Worm (Caenorhabditis elegans) whole organism, L3 larva: ENCODE measurements around the gene alh-8.
A peak's percentile ranks its signal among the peaks of the same experiment; 100 is the strongest.

Experiments used
- R02D3.7 ChIP-seq: fragments of 150-350 bp; optimal IDR thresholded peaks from 2 replicates; lab custom pipeline; 2014; ENCODE audit warnings: missing biosample characterization, missing genetic modification characterization
- aly-2 ChIP-seq: fragments of 150-350 bp; optimal IDR thresholded peaks from 2 replicates; lab custom pipeline; 2014; ENCODE audit warnings: missing biosample characterization, missing genetic modification characterization
- ama-1 ChIP-seq: fragments of 150-350 bp; optimal IDR thresholded peaks from 2 replicates; lab custom pipeline; 2018
- ceh-16 ChIP-seq: sonication (generic microtip); optimal IDR thresholded peaks from 2 replicates; lab custom pipeline; 2017; ENCODE audit warnings: missing biosample characterization, missing genetic modification characterization
- ceh-28 ChIP-seq: fragments of 150-350 bp; optimal IDR thresholded peaks from 2 replicates; lab custom pipeline; 2014; ENCODE audit warnings: missing biosample characterization, missing genetic modification reagents, missing genetic modification characterization
- ceh-82 ChIP-seq: fragments of 150-350 bp; optimal IDR thresholded peaks from 2 replicates; lab custom pipeline; 2014; ENCODE audit warnings: missing biosample characterization, missing genetic modification characterization
- ceh-9 ChIP-seq: sonication (generic microtip); optimal IDR thresholded peaks from 2 replicates; lab custom pipeline; 2018; ENCODE audit warnings: missing biosample characterization, missing genetic modification characterization
- daf-12 ChIP-seq: fragments of 150-350 bp; optimal IDR thresholded peaks from 2 replicates; lab custom pipeline; 2014; ENCODE audit warnings: missing biosample characterization, missing genetic modification reagents, missing genetic modification characterization
- elt-1 ChIP-seq: fragments of 150-350 bp; optimal IDR thresholded peaks from 2 replicates; lab custom pipeline; 2014; ENCODE audit warnings: missing biosample characterization, missing genetic modification characterization
- elt-2 ChIP-seq: sonication (generic microtip); optimal IDR thresholded peaks from 2 replicates; lab custom pipeline; 2016; ENCODE audit warnings: missing genetic modification reagents, mild to moderate bottlenecking, missing genetic modification characterization, missing compliant biosample characterization
- elt-3 ChIP-seq, 3 experiments: fragments of 150-350 bp in 1 of 3; sonication (generic microtip) in 2 of 3; optimal IDR thresholded peaks; 2 replicates in 2 of 3; 4 replicates in 1 of 3; lab custom pipeline; 2014 to 2017; ENCODE audit warnings: missing biosample characterization in 3 of 3, missing genetic modification characterization in 3 of 3
- fkh-10 ChIP-seq: sonication (generic microtip); optimal IDR thresholded peaks from 2 replicates; lab custom pipeline; 2017; ENCODE audit warnings: missing biosample characterization, missing genetic modification reagents, missing genetic modification characterization
- fkh-2 ChIP-seq: fragments of 150-350 bp; optimal IDR thresholded peaks from 2 replicates; lab custom pipeline; 2014; ENCODE audit warnings: missing biosample characterization, missing genetic modification reagents, missing genetic modification characterization
- fos-1 ChIP-seq: fragments of 150-350 bp; optimal IDR thresholded peaks from 2 replicates; lab custom pipeline; 2014; ENCODE audit warnings: missing biosample characterization, missing genetic modification characterization
- jun-1 ChIP-seq: fragments of 150-350 bp; optimal IDR thresholded peaks from 2 replicates; lab custom pipeline; 2014; ENCODE audit warnings: missing biosample characterization, missing genetic modification reagents, missing genetic modification characterization
- lin-15B ChIP-seq: fragments of 150-350 bp; optimal IDR thresholded peaks from 2 replicates; lab custom pipeline; 2014; ENCODE audit warnings: missing biosample characterization, missing genetic modification characterization
- lin-39 ChIP-seq: fragments of 150-350 bp; optimal IDR thresholded peaks from 2 replicates; lab custom pipeline; 2018; ENCODE audit warnings: missing biosample characterization, missing genetic modification reagents, missing genetic modification characterization
- lsy-12 ChIP-seq: sonication (generic microtip); optimal IDR thresholded peaks from 2 replicates; lab custom pipeline; 2016; ENCODE audit warnings: mild to moderate bottlenecking, missing genetic modification characterization, missing compliant biosample characterization
- mdl-1 ChIP-seq: fragments of 150-350 bp; optimal IDR thresholded peaks from 2 replicates; lab custom pipeline; 2014; ENCODE audit warnings: missing biosample characterization, missing genetic modification characterization
- mml-1 ChIP-seq: fragments of 150-350 bp; sonication (generic microtip); optimal IDR thresholded peaks from 3 replicates; lab custom pipeline; 2014; ENCODE audit warnings: missing biosample characterization, missing genetic modification characterization
- nfya-1 ChIP-seq: sonication (generic microtip); optimal IDR thresholded peaks from 2 replicates; lab custom pipeline; 2017; ENCODE audit warnings: missing genetic modification characterization, mild to moderate bottlenecking, missing compliant biosample characterization, antibody characterized with exemption, moderate library complexity; ENCODE audit not compliant: insufficient read depth
- nhr-11 ChIP-seq: fragments of 150-350 bp; optimal IDR thresholded peaks from 2 replicates; lab custom pipeline; 2014; ENCODE audit warnings: missing biosample characterization, missing genetic modification characterization
- nhr-12 ChIP-seq: fragments of 150-350 bp; optimal IDR thresholded peaks from 2 replicates; lab custom pipeline; 2014; ENCODE audit warnings: missing biosample characterization, missing genetic modification characterization
- nhr-23 ChIP-seq: fragments of 150-350 bp; optimal IDR thresholded peaks from 2 replicates; lab custom pipeline; 2014; ENCODE audit warnings: missing biosample characterization, missing genetic modification reagents, missing genetic modification characterization
- nhr-237 ChIP-seq: fragments of 150-350 bp; optimal IDR thresholded peaks from 2 replicates; lab custom pipeline; 2014; ENCODE audit warnings: missing biosample characterization, missing genetic modification characterization
- nhr-25 ChIP-seq: sonication (generic microtip); optimal IDR thresholded peaks from 2 replicates; lab custom pipeline; 2017; ENCODE audit warnings: missing biosample characterization, missing genetic modification characterization
- nhr-28 ChIP-seq: fragments of 150-350 bp; optimal IDR thresholded peaks from 2 replicates; lab custom pipeline; 2014; ENCODE audit warnings: missing biosample characterization, missing genetic modification characterization
- nhr-43 ChIP-seq: sonication (generic microtip); optimal IDR thresholded peaks from 2 replicates; lab custom pipeline; 2016; ENCODE audit warnings: mild to moderate bottlenecking, missing genetic modification characterization, missing compliant biosample characterization; ENCODE audit not compliant: poor library complexity, severe bottlenecking
- nhr-67 ChIP-seq: fragments of 150-350 bp; optimal IDR thresholded peaks from 2 replicates; lab custom pipeline; 2014; ENCODE audit warnings: missing biosample characterization, missing genetic modification characterization
- nhr-76 ChIP-seq: fragments of 150-350 bp; sonication (generic microtip); optimal IDR thresholded peaks from 5 replicates; lab custom pipeline; 2014; ENCODE audit warnings: missing biosample characterization, missing genetic modification characterization
- nhr-77 ChIP-seq: fragments of 150-350 bp; optimal IDR thresholded peaks from 2 replicates; lab custom pipeline; 2014; ENCODE audit warnings: missing biosample characterization, missing genetic modification characterization
- pha-4 ChIP-seq: fragments of 150-350 bp; optimal IDR thresholded peaks from 2 replicates; lab custom pipeline; 2014; ENCODE audit warnings: missing biosample characterization, missing genetic modification reagents, missing genetic modification characterization
- sea-2 ChIP-seq: fragments of 150-350 bp; sonication (generic microtip); optimal IDR thresholded peaks from 4 replicates; lab custom pipeline; 2014; ENCODE audit warnings: missing biosample characterization, missing genetic modification reagents, missing genetic modification characterization
- skn-1 ChIP-seq: fragments of 150-350 bp; optimal IDR thresholded peaks from 2 replicates; lab custom pipeline; 2014; ENCODE audit warnings: missing biosample characterization, missing genetic modification characterization
- snpc-4 ChIP-seq: fragments of 150-350 bp; optimal IDR thresholded peaks from 2 replicates; lab custom pipeline; 2014; ENCODE audit warnings: missing biosample characterization, missing genetic modification characterization
- tbx-2 ChIP-seq: sonication (generic microtip); optimal IDR thresholded peaks from 2 replicates; lab custom pipeline; 2016; ENCODE audit warnings: mild to moderate bottlenecking, missing genetic modification characterization, missing compliant biosample characterization
- unc-39 ChIP-seq: sonication (generic microtip); optimal IDR thresholded peaks from 4 replicates; lab custom pipeline; 2017; ENCODE audit warnings: missing biosample characterization, missing genetic modification characterization
- unc-62 ChIP-seq: fragments of 150-350 bp; sonication (generic microtip); optimal IDR thresholded peaks from 4 replicates; lab custom pipeline; 2014; ENCODE audit warnings: missing biosample characterization, missing genetic modification reagents, missing genetic modification characterization
- zag-1 ChIP-seq: fragments of 150-350 bp; optimal IDR thresholded peaks from 2 replicates; lab custom pipeline; 2014; ENCODE audit warnings: missing biosample characterization, missing genetic modification characterization
- ztf-11 ChIP-seq: fragments of 150-350 bp; optimal IDR thresholded peaks from 2 replicates; lab custom pipeline; 2014; ENCODE audit warnings: missing biosample characterization, missing genetic modification characterization
- ztf-4 ChIP-seq: fragments of 150-350 bp; optimal IDR thresholded peaks from 2 replicates; lab custom pipeline; 2014; ENCODE audit warnings: missing biosample characterization, missing genetic modification characterization

Gene alh-8

DNA sequence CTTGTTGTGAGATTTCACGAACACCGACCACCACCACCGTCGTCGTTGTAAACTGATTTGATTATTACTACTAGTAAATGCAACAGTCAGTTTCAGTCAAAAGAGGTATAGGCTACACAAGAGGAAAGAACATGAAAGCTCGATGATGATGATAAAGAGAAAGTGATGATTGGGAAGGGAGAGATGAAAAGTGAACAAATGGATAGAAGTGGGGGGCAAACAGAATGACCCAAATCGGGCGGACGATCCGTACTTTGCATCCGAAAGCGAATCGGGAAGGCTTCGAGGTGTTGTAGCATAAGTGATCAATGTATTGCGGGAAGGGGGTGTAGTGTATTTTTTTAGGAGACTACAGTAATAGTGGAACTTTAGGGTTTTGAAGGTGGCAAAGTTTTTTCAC, 18.1 kb upstream of the alh-8 start:
- TF ChIP-seq nhr-12 (no peak), nhr-23 (tag; lab: Kevin White, UChicago) (no peak), elt-2 (no peak), nhr-43 (tag; lab: Kevin White, UChicago) (no peak), lsy-12 (tag; lab: Kevin White, UChicago) (no peak), ceh-28 (tag; lab: Kevin White, UChicago) (no peak), lin-15B (no peak), jun-1 (tag; lab: Kevin White, UChicago) (no peak), ceh-9 (tag; lab: Kevin White, UChicago) (no peak), ztf-4 (no peak), pha-4 (tag; lab: Kevin White, UChicago) (no peak), nhr-77 (tag; lab: Kevin White, UChicago) (no peak), mml-1 (no peak), lin-39 (no peak), nhr-25 (no peak), ceh-16 (no peak), nhr-11 (no peak), elt-3 (tag; optimal IDR thresholded peaks at IDR 0.05; lab: Kevin White, UChicago) (no peak)

DNA sequence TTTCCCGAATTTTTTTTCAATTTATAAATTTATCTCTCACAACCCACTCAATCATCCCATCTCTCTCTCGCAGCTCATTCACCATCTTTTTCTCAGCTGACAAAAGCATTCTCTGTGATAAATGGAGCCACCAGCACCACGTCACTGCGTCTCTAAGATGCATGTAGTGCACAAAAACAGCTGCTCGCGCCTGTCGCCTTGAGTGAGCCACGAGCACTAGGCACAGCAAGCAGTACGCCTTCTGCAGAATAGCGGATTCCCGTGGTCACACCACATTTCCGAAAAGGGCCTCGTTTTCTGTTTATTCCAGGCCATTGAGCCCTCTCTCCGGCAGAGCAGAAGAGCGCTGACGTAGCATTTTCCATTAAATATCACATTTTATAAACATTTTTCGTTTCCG, 15.3 kb upstream of the alh-8 start, which contains the start of gene F13D12.10:
Gene F13D12.10 (plus strand): TSS at position 231 of the 400 bp plus-strand sequence.
- TF ChIP-seq tbx-2 (tag; lab: Kevin White, UChicago) (no peak), nfya-1 (tag; lab: Kevin White, UChicago) (peak; percentile 14), ceh-16 (no peak), lin-39 (peak; percentile 55), unc-62 (GFP tag; lab: Kevin White, UChicago) (no peak), elt-1 (tag; lab: Kevin White, UChicago) (no peak)

DNA sequence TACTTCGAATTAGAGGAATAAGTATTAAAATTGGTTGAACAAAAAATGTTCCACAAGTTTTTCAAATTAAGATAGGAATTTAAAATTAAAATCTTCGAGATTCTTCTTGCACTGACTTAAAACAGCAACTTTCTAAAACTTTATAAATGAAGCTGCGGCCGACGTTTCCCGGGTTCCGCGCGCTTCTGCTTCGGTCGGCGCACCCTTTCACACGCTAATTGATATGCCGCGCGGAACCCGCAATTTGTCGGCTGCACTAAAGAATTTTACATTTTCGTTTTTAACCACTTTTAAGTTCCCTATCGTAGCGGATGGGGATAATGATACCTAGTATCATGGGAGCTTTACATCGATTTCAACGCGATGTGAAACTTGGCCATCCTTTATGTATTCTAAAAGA, 14.1 kb upstream of the alh-8 start:
- peak; percentile 50 for TF ChIP-seq snpc-4 (tag; lab: Kevin White, UChicago)
- no peak for TF ChIP-seq jun-1 (tag; lab: Kevin White, UChicago)
- TF ChIP-seq, all 47 proteins: peak for 1

DNA sequence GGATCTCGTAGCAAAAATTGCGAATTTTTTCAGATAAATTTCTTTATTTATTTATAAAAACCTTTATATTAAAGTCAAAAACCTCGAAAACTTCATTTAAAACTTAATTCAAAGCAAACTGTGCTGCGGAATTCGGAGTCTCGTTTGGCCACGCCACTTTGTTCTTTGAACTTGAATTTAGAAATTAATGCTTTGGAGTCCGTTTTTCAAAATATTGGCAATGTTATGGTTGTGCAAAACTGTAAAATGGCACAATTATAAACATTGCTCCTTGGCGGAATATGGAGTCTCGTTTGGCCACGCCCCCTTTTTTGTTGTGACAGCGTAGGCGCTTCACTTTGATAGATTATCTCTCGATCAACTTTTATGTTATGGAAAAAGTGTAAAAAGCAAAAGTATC, 9.3 kb upstream of the alh-8 start:
- TF ChIP-seq fkh-10 (GFP tag; lab: Kevin White, UChicago) (no peak), nhr-67 (tag; lab: Kevin White, UChicago) (no peak)

DNA sequence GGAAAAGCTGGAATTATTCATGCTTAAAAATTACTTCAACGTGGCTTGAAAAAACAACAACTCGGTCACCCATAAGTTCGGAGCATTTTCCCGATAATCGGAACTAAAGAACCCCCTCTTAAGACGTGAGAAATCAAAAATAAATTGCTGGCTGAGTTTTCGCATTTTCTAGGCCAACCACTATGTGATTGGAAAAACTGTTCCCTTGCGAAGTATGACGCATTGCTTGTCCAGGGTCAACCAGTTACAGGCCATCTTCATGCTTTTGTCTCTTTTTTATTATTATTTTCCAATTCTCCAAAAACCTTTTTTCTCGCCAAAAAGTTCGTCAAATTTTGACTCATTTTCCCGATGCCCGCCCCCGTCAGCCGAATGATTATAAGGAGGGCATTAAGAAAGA, 8.8 kb upstream of the alh-8 start, which contains the start of gene F13D12.3:
Gene F13D12.3 (plus strand): TSS at position 301 of the 400 bp plus-strand sequence.
- TF ChIP-seq sea-2 (GFP tag; lab: Kevin White, UChicago) = no peak
- TF ChIP-seq ztf-11 (tag; lab: Kevin White, UChicago) = no peak
- TF ChIP-seq nfya-1 (tag; lab: Kevin White, UChicago) = no peak
- no peak for TF ChIP-seq snpc-4 (tag; lab: Kevin White, UChicago)
- no peak for TF ChIP-seq tbx-2 (tag; lab: Kevin White, UChicago)
- no peak for TF ChIP-seq ceh-9 (tag; lab: Kevin White, UChicago)
- TF ChIP-seq nhr-11 = no peak
- TF ChIP-seq fkh-2 (tag; lab: Kevin White, UChicago) = no peak
- TF ChIP-seq nhr-76 = no peak
- no peak for TF ChIP-seq skn-1 (tag; lab: Kevin White, UChicago)
- no peak for TF ChIP-seq zag-1 (tag; lab: Kevin White, UChicago)
- no peak for TF ChIP-seq jun-1 (tag; lab: Kevin White, UChicago)
- no peak for TF ChIP-seq R02D3.7
- no peak for TF ChIP-seq unc-39 (tag; lab: Kevin White, UChicago)

DNA sequence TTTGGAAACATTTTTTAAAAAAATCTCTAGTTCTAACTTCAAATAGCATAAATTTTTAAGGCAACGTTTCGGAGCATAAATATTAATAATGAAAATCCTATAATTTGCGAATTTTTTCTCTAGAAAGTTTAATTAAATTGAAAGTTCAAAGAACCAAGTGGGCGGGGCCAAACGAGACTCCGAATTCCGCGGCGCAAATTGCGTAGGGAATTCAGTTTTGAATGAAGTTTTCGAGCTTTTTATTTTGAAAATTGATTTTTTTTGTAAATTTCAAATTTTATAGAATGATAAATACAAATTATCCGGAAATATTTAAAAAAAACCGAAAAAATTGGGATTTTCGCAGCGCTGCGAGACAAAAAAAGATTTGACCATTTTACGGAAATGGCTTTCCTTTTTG, 8.0 kb upstream of the alh-8 start:
- TF ChIP-seq nhr-237 (tag; lab: Kevin White, UChicago) = no peak
- no peak for TF ChIP-seq nhr-23 (tag; lab: Kevin White, UChicago)
- TF ChIP-seq sea-2 (GFP tag; lab: Kevin White, UChicago) = no peak
- TF ChIP-seq pha-4 (tag; lab: Kevin White, UChicago) = no peak
- no peak for TF ChIP-seq zag-1 (tag; lab: Kevin White, UChicago)
- TF ChIP-seq mml-1 = no peak
- TF ChIP-seq ceh-28 (tag; lab: Kevin White, UChicago) = no peak
- TF ChIP-seq fos-1 (tag; lab: Kevin White, UChicago) = no peak
- TF ChIP-seq unc-39 (tag; lab: Kevin White, UChicago) = no peak
- no peak for TF ChIP-seq ceh-82
- TF ChIP-seq daf-12 (tag; lab: Kevin White, UChicago) = no peak
- TF ChIP-seq nhr-43 (tag; lab: Kevin White, UChicago) = no peak
- TF ChIP-seq ztf-11 (tag; lab: Kevin White, UChicago) = no peak
- TF ChIP-seq nhr-28 (tag; lab: Kevin White, UChicago) = no peak
- TF ChIP-seq aly-2 = no peak
- no peak for TF ChIP-seq lsy-12 (tag; lab: Kevin White, UChicago)
- TF ChIP-seq ama-1 = no peak
- TF ChIP-seq mdl-1 (tag; lab: Kevin White, UChicago) = no peak
- no peak for TF ChIP-seq nfya-1 (tag; lab: Kevin White, UChicago)
